Worm (Caenorhabditis elegans) whole organism, late embryonic: ENCODE measurements around the gene R11E3.1.

Experiments used
- C38D4.7 ChIP-seq: fragments of 200-800 bp; sonication (Bioruptor generic); optimal IDR thresholded peaks from 2 replicates; lab custom pipeline; 2018; ENCODE audit warnings: mild to moderate bottlenecking, missing genetic modification characterization, moderate library complexity, missing compliant biosample characterization
- F13H6.1 ChIP-seq: sonication (generic microtip); optimal IDR thresholded peaks from 2 replicates; lab custom pipeline; 2016; ENCODE audit warnings: missing genetic modification characterization, missing compliant biosample characterization
- T23F11.4 ChIP-seq: fragments of 200-800 bp; sonication (Bioruptor generic); optimal IDR thresholded peaks from 2 replicates; lab custom pipeline; 2018; ENCODE audit warnings: mild to moderate bottlenecking, missing genetic modification characterization, missing compliant biosample characterization
- Y22D7AL.16 ChIP-seq: sonication (generic microtip); optimal IDR thresholded peaks from 2 replicates; lab custom pipeline; 2016; ENCODE audit warnings: missing genetic modification characterization, missing compliant biosample characterization
- ahr-1 ChIP-seq: sonication (generic microtip); optimal IDR thresholded peaks from 2 replicates; lab custom pipeline; 2016; ENCODE audit warnings: missing genetic modification characterization, missing compliant biosample characterization
- ceh-18 ChIP-seq: sonication (generic microtip); optimal IDR thresholded peaks from 2 replicates; lab custom pipeline; 2016; ENCODE audit warnings: missing genetic modification characterization, missing compliant biosample characterization
- ceh-19 ChIP-seq: fragments of 200-800 bp; sonication (Bioruptor generic); optimal IDR thresholded peaks from 2 replicates; lab custom pipeline; 2018; ENCODE audit warnings: mild to moderate bottlenecking, missing genetic modification characterization, missing compliant biosample characterization
- ceh-2 ChIP-seq: sonication (generic microtip); optimal IDR thresholded peaks from 2 replicates; lab custom pipeline; 2016; ENCODE audit warnings: missing genotype, missing genetic modification characterization, missing compliant biosample characterization
- ceh-22 ChIP-seq: sonication (generic microtip); optimal IDR thresholded peaks from 2 replicates; lab custom pipeline; 2017; ENCODE audit warnings: missing biosample characterization, missing genetic modification characterization
- ceh-24 ChIP-seq: sonication (generic microtip); optimal IDR thresholded peaks from 2 replicates; lab custom pipeline; 2016; ENCODE audit warnings: mild to moderate bottlenecking, missing genetic modification characterization, missing compliant biosample characterization
- ceh-31 ChIP-seq: sonication (generic microtip); optimal IDR thresholded peaks from 2 replicates; lab custom pipeline; 2016; ENCODE audit warnings: missing genetic modification characterization, missing compliant biosample characterization
- ceh-34 ChIP-seq: sonication (generic microtip); optimal IDR thresholded peaks from 2 replicates; lab custom pipeline; 2016; ENCODE audit warnings: mild to moderate bottlenecking, missing genetic modification characterization, missing compliant biosample characterization
- ceh-45 ChIP-seq: fragments of 200-800 bp; sonication (Bioruptor generic); IDR thresholded peaks from 2 replicates; pipeline ENCODE4 v1.3.6; 2022; ENCODE audit warnings: missing genetic modification reagents, missing genetic modification characterization, missing compliant biosample characterization
- ceh-48 ChIP-seq: sonication (generic microtip); optimal IDR thresholded peaks from 2 replicates; lab custom pipeline; 2016; ENCODE audit warnings: missing genetic modification characterization, inconsistent platforms, missing compliant biosample characterization
- ceh-9 ChIP-seq: sonication (generic microtip); optimal IDR thresholded peaks from 2 replicates; lab custom pipeline; 2016; ENCODE audit warnings: mild to moderate bottlenecking, missing genetic modification characterization, inconsistent platforms, missing compliant biosample characterization
- dve-1 ChIP-seq: sonication (generic microtip); optimal IDR thresholded peaks from 2 replicates; lab custom pipeline; 2017; ENCODE audit warnings: antibody characterized with exemption, mild to moderate bottlenecking, missing genetic modification characterization, missing compliant biosample characterization
- elt-2 ChIP-seq: sonication (generic microtip); optimal IDR thresholded peaks from 2 replicates; lab custom pipeline; 2016; ENCODE audit warnings: missing genetic modification reagents, missing genetic modification characterization, missing compliant biosample characterization
- elt-4 ChIP-seq: sonication (generic microtip); optimal IDR thresholded peaks from 2 replicates; lab custom pipeline; 2016; ENCODE audit warnings: missing genetic modification characterization, missing compliant biosample characterization
- ets-4 ChIP-seq: sonication (generic microtip); optimal IDR thresholded peaks from 2 replicates; lab custom pipeline; 2016; ENCODE audit warnings: missing genetic modification characterization, missing compliant biosample characterization
- eyg-1 ChIP-seq: sonication (generic microtip); optimal IDR thresholded peaks from 2 replicates; lab custom pipeline; 2016; ENCODE audit warnings: missing genotype, missing genetic modification characterization, missing compliant biosample characterization
- hlh-30 ChIP-seq: sonication (generic microtip); optimal IDR thresholded peaks from 2 replicates; lab custom pipeline; 2017; ENCODE audit warnings: antibody characterized with exemption, missing genetic modification characterization, missing compliant biosample characterization; ENCODE audit not compliant: insufficient read depth
- hlh-8 ChIP-seq: sonication (generic microtip); optimal IDR thresholded peaks from 2 replicates; lab custom pipeline; 2016; ENCODE audit warnings: missing genotype, missing genetic modification characterization, missing compliant biosample characterization
- lim-6 ChIP-seq: sonication (generic microtip); optimal IDR thresholded peaks from 2 replicates; lab custom pipeline; 2016; ENCODE audit warnings: missing genetic modification characterization, missing compliant biosample characterization
- madf-2 ChIP-seq: sonication (generic microtip); optimal IDR thresholded peaks from 2 replicates; lab custom pipeline; 2017; ENCODE audit warnings: missing genetic modification characterization, missing compliant biosample characterization
- nfya-1 ChIP-seq: sonication (generic microtip); optimal IDR thresholded peaks from 2 replicates; lab custom pipeline; 2017; ENCODE audit warnings: missing genetic modification characterization, mild to moderate bottlenecking, missing compliant biosample characterization, antibody characterized with exemption, moderate library complexity
- nhr-11 ChIP-seq: fragments of 150-350 bp; optimal IDR thresholded peaks from 2 replicates; lab custom pipeline; 2014; ENCODE audit warnings: missing biosample characterization, missing genetic modification characterization
- nhr-232 ChIP-seq: sonication (generic microtip); optimal IDR thresholded peaks from 2 replicates; lab custom pipeline; 2016; ENCODE audit warnings: missing genetic modification characterization, missing compliant biosample characterization
- odd-2 ChIP-seq: sonication (generic microtip); optimal IDR thresholded peaks from 2 replicates; lab custom pipeline; 2017; ENCODE audit warnings: antibody characterized with exemption, mild to moderate bottlenecking, missing genetic modification characterization, missing compliant biosample characterization
- pag-3 ChIP-seq: sonication (generic microtip); optimal IDR thresholded peaks from 2 replicates; lab custom pipeline; 2016; ENCODE audit warnings: missing compliant biosample characterization, missing genetic modification characterization, borderline replicate concordance
- pha-2 ChIP-seq: sonication (generic microtip); optimal IDR thresholded peaks from 2 replicates; lab custom pipeline; 2017; ENCODE audit warnings: mild to moderate bottlenecking, missing genetic modification characterization, missing compliant biosample characterization
- ref-2 ChIP-seq: sonication (generic microtip); optimal IDR thresholded peaks from 2 replicates; lab custom pipeline; 2016; ENCODE audit warnings: missing genetic modification characterization, missing compliant biosample characterization
- sox-4 ChIP-seq: sonication (generic microtip); optimal IDR thresholded peaks from 2 replicates; lab custom pipeline; 2017; ENCODE audit warnings: mild to moderate bottlenecking, missing genetic modification characterization, inconsistent platforms, missing compliant biosample characterization
- unc-3 ChIP-seq, 2 experiments: fragments of 200-800 bp in 1 of 2; sonication (Bioruptor generic) in 1 of 2; sonication (generic microtip) in 1 of 2; conservative IDR thresholded peaks in 1 of 2; optimal IDR thresholded peaks in 1 of 2; 2 replicates each; pipeline versions ENCODE4 v1.3.6 to Lab custom; 2016 to 2022; ENCODE audit warnings: missing compliant biosample characterization in 2 of 2, missing genetic modification characterization in 2 of 2, missing genetic modification reagents in 1 of 2
- unc-42 ChIP-seq: sonication (generic microtip); optimal IDR thresholded peaks from 2 replicates; lab custom pipeline; 2016; ENCODE audit warnings: missing genotype, missing genetic modification characterization, missing compliant biosample characterization
- unc-86 ChIP-seq: sonication (generic microtip); optimal IDR thresholded peaks from 2 replicates; lab custom pipeline; 2016; ENCODE audit warnings: missing genetic modification characterization, missing compliant biosample characterization

The R11E3.1 gene

DNA sequence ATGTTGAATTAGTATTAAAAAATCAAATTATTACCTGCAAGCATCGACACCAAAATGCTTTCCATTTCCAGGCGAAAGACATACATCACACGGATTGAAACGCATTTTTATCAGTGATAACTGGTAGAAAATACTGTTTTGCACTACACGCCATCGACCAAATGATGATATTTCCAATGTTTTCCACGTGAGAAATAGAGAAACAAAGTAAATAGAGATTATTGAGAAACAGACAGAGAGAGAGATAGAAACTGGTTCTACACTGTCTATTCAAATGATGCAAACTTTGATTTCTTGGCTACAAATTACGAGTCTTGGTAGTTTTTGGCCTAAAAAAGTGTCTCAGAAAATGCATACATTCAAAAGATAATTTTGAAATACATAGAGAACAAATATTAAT, 1.2 kb upstream of the R11E3.1 start, which contains the start of gene nhr-104:
Gene nhr-104 (minus strand): TSS at position 361 of the 400 bp plus-strand sequence.
- TF ChIP-seq sox-4 (tag; lab: Kevin White, UChicago) (no peak), Y22D7AL.16 (tag; lab: Kevin White, UChicago) (no peak), ceh-19 (no peak), elt-2 (tag; lab: Kevin White, UChicago) (peak; percentile 29)
- TF ChIP-seq, all 69 proteins: peak for 1

- TF ChIP-seq pag-3 (tag; lab: Kevin White, UChicago) (no peak), elt-4 (tag; lab: Kevin White, UChicago) (no peak), ceh-24 (no peak), unc-3 (GFP tag; conservative IDR thresholded peaks at IDR 0.05; lab: Robert Waterston, UW) (no peak), unc-3 (tag; optimal IDR thresholded peaks at IDR 0.05; lab: Kevin White, UChicago) (no peak), hlh-30 (tag; lab: Kevin White, UChicago) (no peak), ceh-19 (no peak), F13H6.1 (tag; lab: Kevin White, UChicago) (no peak), ets-4 (no peak), sox-4 (tag; lab: Kevin White, UChicago) (no peak), ceh-22 (tag; lab: Kevin White, UChicago) (no peak), C38D4.7 (GFP tag; lab: Kevin White, UChicago) (no peak), hlh-8 (no peak), pha-2 (no peak), unc-86 (no peak), odd-2 (tag; lab: Kevin White, UChicago) (no peak), lim-6 (tag; lab: Kevin White, UChicago) (no peak), ceh-18 (tag; lab: Kevin White, UChicago) (no peak), unc-42 (no peak), ceh-45 (GFP tag; lab: Robert Waterston, UW) (no peak)
These were observed 5.6 kb downstream of the R11E3.1 start for ce11 chrIV:4795111-4795510.

- TF ChIP-seq unc-42 (peak; percentile 26), ceh-34 (peak; percentile 9), ceh-2 (tag; lab: Kevin White, UChicago) (no peak), dve-1 (tag; lab: Kevin White, UChicago) (no peak), ceh-48 (peak; percentile 93), C38D4.7 (GFP tag; lab: Kevin White, UChicago) (no peak), nfya-1 (tag; lab: Kevin White, UChicago) (peak; percentile 45), F13H6.1 (tag; lab: Kevin White, UChicago) (no peak), eyg-1 (tag; lab: Kevin White, UChicago) (no peak), ceh-31 (tag; lab: Kevin White, UChicago) (peak; percentile 39)
- TF ChIP-seq, all 69 proteins: peak for 5
These were observed 9.6 kb downstream of the R11E3.1 start, which contains the start of gene eor-1 for ce11 chrIV:4799114-4799513. Gene eor-1, minus strand, starts transcription at chrIV:4799178.

DNA sequence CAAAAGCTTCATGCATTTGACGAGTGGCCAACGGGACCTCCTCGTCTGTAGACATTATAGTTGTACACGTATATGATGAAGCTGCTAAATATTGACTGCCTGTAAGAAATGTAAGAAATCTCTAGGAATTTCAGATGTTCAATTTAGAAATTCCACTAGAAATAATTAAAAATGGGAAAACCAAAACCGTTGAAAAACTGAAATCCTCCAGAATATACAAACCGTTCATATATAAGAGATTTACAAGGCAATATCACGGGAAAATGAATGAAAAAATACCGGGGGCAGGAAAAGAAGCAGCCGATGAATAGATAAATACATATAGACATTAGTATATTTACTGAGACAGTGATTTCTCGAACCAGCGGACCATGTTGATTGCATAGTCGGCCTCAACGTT, 12.9 kb downstream of the R11E3.1 start, which contains the start of gene dpf-7:
Gene dpf-7 (minus strand): TSS at position 101 of the 400 bp plus-strand sequence.
- TF ChIP-seq ref-2 (tag; lab: Kevin White, UChicago) (no peak), ceh-9 (tag; lab: Kevin White, UChicago) (no peak), sox-4 (tag; lab: Kevin White, UChicago) (no peak), T23F11.4 (GFP tag; lab: Kevin White, UChicago) (no peak), ets-4 (no peak), nhr-11 (tag; lab: Kevin White, UChicago) (no peak), ceh-22 (tag; lab: Kevin White, UChicago) (no peak), ahr-1 (tag; lab: Kevin White, UChicago) (no peak), nhr-232 (tag; lab: Kevin White, UChicago) (no peak), madf-2 (tag; lab: Kevin White, UChicago) (no peak)
